Worm (Caenorhabditis elegans) whole organism, L2 larva: ENCODE data around the gene mab-21.

Experiments
- elt-1 ChIP-seq: fragments of 150-350 bp; optimal IDR thresholded peaks from 2 replicates; lab custom pipeline; 2014; ENCODE audit warnings: missing biosample characterization, missing genetic modification characterization
- lsy-2 ChIP-seq, 2 experiments: fragments of 150-350 bp in 1 of 2; sonication (generic microtip) in 1 of 2; optimal IDR thresholded peaks; 2 replicates each; lab custom pipeline; 2014 to 2017; ENCODE audit warnings: missing biosample characterization in 2 of 2, missing genetic modification characterization in 2 of 2
- nhr-237 ChIP-seq: fragments of 150-350 bp; optimal IDR thresholded peaks from 2 replicates; lab custom pipeline; 2014; ENCODE audit warnings: missing biosample characterization, missing genetic modification characterization
- nhr-77 ChIP-seq: fragments of 150-350 bp; optimal IDR thresholded peaks from 2 replicates; lab custom pipeline; 2014; ENCODE audit warnings: missing biosample characterization, missing genetic modification characterization
- skn-1 ChIP-seq: sonication (generic microtip); optimal IDR thresholded peaks from 2 replicates; lab custom pipeline; 2017; ENCODE audit warnings: missing biosample characterization, missing genetic modification characterization
- snpc-4 ChIP-seq: fragments of 150-350 bp; optimal IDR thresholded peaks from 2 replicates; lab custom pipeline; 2014; ENCODE audit warnings: missing biosample characterization, missing genetic modification characterization
- unc-62 ChIP-seq: fragments of 150-350 bp; optimal IDR thresholded peaks from 2 replicates; lab custom pipeline; 2014; ENCODE audit warnings: missing biosample characterization, missing genetic modification reagents, missing genetic modification characterization

ce11 chrIII:4551963-4552362 is 48.6 kb upstream of the mab-21 start:
- no peak for TF ChIP-seq skn-1 (tag; lab: Kevin White, UChicago)
- peak in 1 of 2 experiments; percentile 71 for TF ChIP-seq lsy-2 (tag; optimal IDR thresholded peaks at IDR 0.05; lab: Kevin White, UChicago)
- no peak for TF ChIP-seq unc-62 (GFP tag; lab: Kevin White, UChicago)
- TF ChIP-seq nhr-237 = no peak
- no peak for TF ChIP-seq nhr-77 (tag; lab: Kevin White, UChicago)
- no peak for TF ChIP-seq elt-1 (tag; lab: Kevin White, UChicago)
- no peak for TF ChIP-seq snpc-4 (tag; lab: Kevin White, UChicago)
